Fruit fly (Drosophila melanogaster): ENCODE results near the gene eag.

The eag gene

dm6 chrX:14947399-14947798, 7.9 kb upstream of the eag start (continued):
- TF ChIP-seq Hr51 (GFP tag; optimal IDR thresholded peaks at IDR 0.05) (no peak), MBD-R2 (GFP tag; IDR thresholded peaks at IDR 0.05) (peak; percentile 11; the same call in 1 of the 2 replicates), Vsx1 (GFP tag; optimal IDR thresholded peaks at IDR 0.05) (no peak), CG6765 (GFP tag; optimal IDR thresholded peaks at IDR 0.05) (peak; percentile 86), ken (GFP tag; IDR thresholded peaks at IDR 0.05) (0 out of 3 replicates have a peak, but pooled peaks have one; percentile 44), CG12942 (GFP tag; optimal IDR thresholded peaks at IDR 0.05) (no peak), Bgb (GFP tag; IDR thresholded peaks at IDR 0.05; ENCODE audit: partially characterized antibody) (peak; percentile 23; the same call in 1 of the 2 replicates), Oaz (GFP tag; IDR thresholded peaks at IDR 0.05) (peak; percentile 60; the same call in 1 of the 2 replicates), CG9609 (GFP tag; optimal IDR thresholded peaks at IDR 0.05) (no peak), CG6854 (GFP tag; optimal IDR thresholded peaks at IDR 0.05) (peak; percentile 50), CG14710 (tag; optimal IDR thresholded peaks at IDR 0.05) (peak; percentile 13), Lim3 (GFP tag; IDR thresholded peaks at IDR 0.05) (no peak), CG15514 (GFP tag; optimal IDR thresholded peaks at IDR 0.05) (peak; percentile 74), Fer3 (tag; optimal IDR thresholded peaks at IDR 0.05) (peak; percentile 51), peb (GFP tag; IDR thresholded peaks at IDR 0.05) (0 out of 2 replicates have a peak, but pooled peaks have one; percentile 17), gce (GFP tag; IDR thresholded peaks at IDR 0.05) (peak; percentile 65; the same call in 1 of the 3 replicates), stc (GFP tag; IDR thresholded peaks at IDR 0.05) (peak; percentile 59), pnt (GFP tag; optimal IDR thresholded peaks at IDR 0.05) (no peak), CG11696 (GFP tag; IDR thresholded peaks at IDR 0.05) (peak; percentile 60; the same call in 1 of the 2 replicates), esg (GFP tag; conservative IDR thresholded peaks at IDR 0.05) (no peak), corto (GFP tag; optimal IDR thresholded peaks at IDR 0.05) (no peak), abd-A (tag; optimal IDR thresholded peaks at IDR 0.05) (no peak), CG16779 (GFP tag; IDR thresholded peaks at IDR 0.05) (no peak), prd (optimal IDR thresholded peaks at IDR 0.05) (no peak), prd (GFP tag; IDR thresholded peaks at IDR 0.05) (0 out of 3 replicates have a peak, but pooled peaks have one; percentile 6), CG18599 (GFP tag; optimal IDR thresholded peaks at IDR 0.05) (peak; percentile 34), CG10959 (GFP tag; IDR thresholded peaks at IDR 0.05) (0 out of 2 replicates have a peak, but pooled peaks have one; percentile 27), CG12659 (GFP tag; optimal IDR thresholded peaks at IDR 0.05) (peak; percentile 33), sc (optimal IDR thresholded peaks at IDR 0.05) (no peak), sc (GFP tag; optimal IDR thresholded peaks at IDR 0.05) (peak; percentile 16), Eip74EF (GFP tag; optimal IDR thresholded peaks at IDR 0.05) (peak in 1 of 2 experiments; percentile 46), sqz (GFP tag; optimal IDR thresholded peaks at IDR 0.05) (peak; percentile 63), Med (GFP tag) (peak; percentile 76), CG14441 (GFP tag; IDR thresholded peaks at IDR 0.05) (0 out of 2 replicates have a peak, but pooled peaks have one; percentile 26), BEAF-32 (GFP tag; optimal IDR thresholded peaks at IDR 0.05) (no peak), seq (GFP tag; IDR thresholded peaks at IDR 0.05) (peak; percentile 53; the same call in 1 of the 2 replicates), mirr (GFP tag; optimal IDR thresholded peaks at IDR 0.05) (peak; percentile 96), sens-2 (GFP tag; IDR thresholded peaks at IDR 0.05) (peak; percentile 40), Aef1 (GFP tag; IDR thresholded peaks at IDR 0.05) (0 out of 3 replicates have a peak, but pooled peaks have one; percentile 12), en (GFP tag; optimal IDR thresholded peaks at IDR 0.05) (no peak), CG12299 (tag; optimal IDR thresholded peaks at IDR 0.05) (peak; percentile 23), CG2875 (GFP tag; optimal IDR thresholded peaks at IDR 0.05) (peak; percentile 21), vvl (GFP tag; IDR thresholded peaks at IDR 0.05) (peak; percentile 47), ATbp (GFP tag; optimal IDR thresholded peaks at IDR 0.05) (peak; percentile 45), org-1 (GFP tag; optimal IDR thresholded peaks at IDR 0.05) (no peak), Sox100B (GFP tag; optimal IDR thresholded peaks at IDR 0.05) (peak; percentile 63), sd (tag; optimal IDR thresholded peaks at IDR 0.05) (peak; percentile 5), kay (GFP tag; optimal IDR thresholded peaks at IDR 0.05) (peak; percentile 4), trem (tag; optimal IDR thresholded peaks at IDR 0.05) (no peak), CG11695 (GFP tag; IDR thresholded peaks at IDR 0.05) (peak; percentile 35; the same call in 1 of the 3 replicates)
